Fruit fly (Drosophila melanogaster) whole organism, embryonic: ENCODE data around the gene Mics1.

Source experiments
- Atf6 ChIP-seq: fragments of 200-800 bp; sonication (Bioruptor generic); IDR thresholded peaks from 2 replicates; pipeline ENCODE4 v1.3.6; 2022; ENCODE audit warnings: missing biosample characterization, missing genetic modification characterization
- CG10321 ChIP-seq: fragments of 200-800 bp; sonication (Bioruptor generic); IDR thresholded peaks from 2 replicates; pipeline ENCODE4 v1.3.6; 2022; ENCODE audit warnings: missing biosample characterization, missing genetic modification characterization
- CG10366 ChIP-seq: fragments of 200-800 bp; sonication (Bioruptor generic); IDR thresholded peaks from 2 replicates; pipeline ENCODE4 v1.3.6; 2022; ENCODE audit warnings: missing biosample characterization, missing genetic modification characterization
- CG11695 ChIP-seq: fragments of 200-800 bp; sonication (Bioruptor generic); IDR thresholded peaks from 3 replicates; pipeline ENCODE4 v1.3.6; 2022; ENCODE audit warnings: missing biosample characterization, missing genetic modification characterization
- CG14014 ChIP-seq: fragments of 200-800 bp; sonication (Bioruptor generic); IDR thresholded peaks from 2 replicates; pipeline ENCODE4 v1.3.6; 2022; ENCODE audit warnings: missing biosample characterization, missing genetic modification characterization
- CG1603 ChIP-seq: fragments of 200-800 bp; sonication (Bioruptor generic); optimal IDR thresholded peaks from 2 replicates; lab custom pipeline; 2019; ENCODE audit warnings: missing biosample characterization, mild to moderate bottlenecking, missing genetic modification characterization, moderate library complexity
- CG18011 ChIP-seq: fragments of 200-800 bp; sonication (Bioruptor generic); optimal IDR thresholded peaks from 2 replicates; lab custom pipeline; 2017; ENCODE audit warnings: missing biosample characterization, missing genetic modification characterization, mild to moderate bottlenecking, moderate library complexity, missing genotype
- CG3995 ChIP-seq: fragments of 200-800 bp; sonication (Bioruptor generic); optimal IDR thresholded peaks from 3 replicates; lab custom pipeline; 2016; ENCODE audit warnings: missing biosample characterization, missing genetic modification characterization
- CG4282 ChIP-seq: fragments of 200-800 bp; sonication (Bioruptor generic); optimal IDR thresholded peaks from 2 replicates; lab custom pipeline; 2016; ENCODE audit warnings: missing biosample characterization, missing genetic modification characterization
- CG4328 ChIP-seq: fragments of 200-800 bp; sonication (Bioruptor generic); optimal IDR thresholded peaks from 3 replicates; lab custom pipeline; 2017; ENCODE audit warnings: missing biosample characterization, missing genetic modification reagents, missing genetic modification characterization
- CG4617 ChIP-seq: fragments of 200-800 bp; sonication (Bioruptor generic); optimal IDR thresholded peaks from 3 replicates; lab custom pipeline; 2016; ENCODE audit warnings: missing biosample characterization, missing genetic modification characterization, borderline replicate concordance
- CG4820 ChIP-seq: fragments of 200-800 bp; sonication (Bioruptor generic); optimal IDR thresholded peaks from 3 replicates; lab custom pipeline; 2016; ENCODE audit warnings: missing biosample characterization, missing genetic modification characterization
- CG7372 ChIP-seq: fragments of 200-800 bp; sonication (Bioruptor generic); IDR thresholded peaks from 2 replicates; pipeline ENCODE4 v1.3.6; 2022; ENCODE audit warnings: missing biosample characterization, missing genetic modification characterization
- CG7556 ChIP-seq: fragments of 200-800 bp; sonication (Bioruptor generic); optimal IDR thresholded peaks from 2 replicates; lab custom pipeline; 2017; ENCODE audit warnings: missing biosample characterization, mild to moderate bottlenecking, missing genetic modification characterization
- CG8290 ChIP-seq, 3 experiments: fragments of 200-800 bp; sonication (Bioruptor generic); optimal IDR thresholded peaks; 2 replicates each; lab custom pipeline; 2016 to 2019; ENCODE audit warnings: missing biosample characterization in 3 of 3, missing genetic modification characterization in 3 of 3, mild to moderate bottlenecking in 2 of 3, moderate library complexity in 1 of 3
- CG9932 ChIP-seq: fragments of 200-800 bp; sonication (Bioruptor generic); IDR thresholded peaks from 2 replicates; pipeline ENCODE4 v1.3.6; 2022; ENCODE audit warnings: missing biosample characterization, missing genetic modification characterization
- CrebB ChIP-seq: fragments of 200-800 bp; sonication (Bioruptor generic); optimal IDR thresholded peaks from 3 replicates; lab custom pipeline; 2018; ENCODE audit warnings: missing biosample characterization, mild to moderate bottlenecking, missing genetic modification characterization
- Dp ChIP-seq: fragments of 200-800 bp; sonication (Bioruptor generic); optimal IDR thresholded peaks from 2 replicates; lab custom pipeline; 2018; ENCODE audit warnings: missing biosample characterization, mild to moderate bottlenecking, missing genetic modification characterization, moderate library complexity
- Dref ChIP-seq: fragments of 200-800 bp; sonication (Bioruptor generic); IDR thresholded peaks from 2 replicates; pipeline ENCODE4 v1.3.6; 2022; ENCODE audit warnings: missing biosample characterization, missing genetic modification characterization
- E2f2 ChIP-seq: fragments of 200-800 bp; sonication (Bioruptor generic); IDR thresholded peaks from 2 replicates; pipeline ENCODE4 v1.3.6; 2022; ENCODE audit warnings: missing biosample characterization, missing genetic modification characterization
- Elba2 ChIP-seq: fragments of 200-800 bp; sonication (Bioruptor generic); optimal IDR thresholded peaks from 3 replicates; lab custom pipeline; 2016; ENCODE audit warnings: missing biosample characterization, missing genetic modification characterization
- Hmr ChIP-seq: fragments of 200-800 bp; sonication (Bioruptor generic); optimal IDR thresholded peaks from 3 replicates; lab custom pipeline; 2017; ENCODE audit warnings: mild to moderate bottlenecking, missing biosample characterization, missing genetic modification reagents, missing genetic modification characterization
- Hr51 ChIP-seq, 2 experiments: fragments of 200-800 bp; sonication (Bioruptor generic); optimal IDR thresholded peaks; 2 replicates in 1 of 2; 3 replicates in 1 of 2; lab custom pipeline; 2016 to 2018; ENCODE audit warnings: missing biosample characterization in 2 of 2, missing genetic modification characterization in 2 of 2, mild to moderate bottlenecking in 1 of 2, moderate library complexity in 1 of 2
- Med ChIP-seq: fragments of 200-800 bp; sonication (Bioruptor generic); peaks from one replicate; lab custom pipeline; 2016; ENCODE audit warnings: missing biosample characterization, missing genetic modification characterization, mild to moderate bottlenecking, inconsistent platforms, moderate library complexity
- Meics ChIP-seq: fragments of 200-800 bp; sonication (Bioruptor generic); optimal IDR thresholded peaks from 2 replicates; lab custom pipeline; 2017; ENCODE audit warnings: missing biosample characterization, mild to moderate bottlenecking, missing genetic modification characterization
- NFAT ChIP-seq: fragments of 200-800 bp; sonication (Bioruptor generic); IDR thresholded peaks from 2 replicates; pipeline ENCODE4 v1.3.6; 2022; ENCODE audit warnings: missing biosample characterization, missing genetic modification characterization
- Rfx ChIP-seq: fragments of 200-800 bp; sonication (Bioruptor generic); IDR thresholded peaks from 2 replicates; pipeline ENCODE4 v1.3.6; 2022; ENCODE audit warnings: missing biosample characterization, missing genetic modification characterization
- bcd ChIP-seq: fragments of 200-800 bp; sonication (Bioruptor generic); optimal IDR thresholded peaks from 2 replicates; lab custom pipeline; 2017; ENCODE audit warnings: missing biosample characterization, mild to moderate bottlenecking, missing genetic modification characterization
- chinmo ChIP-seq: fragments of 200-800 bp; sonication (Bioruptor generic); IDR thresholded peaks from 4 replicates; pipeline ENCODE4 v1.3.6; 2022; ENCODE audit warnings: missing biosample characterization, missing genetic modification characterization; ENCODE audit not compliant: partially characterized antibody
- ci ChIP-seq: fragments of 200-800 bp; sonication (Bioruptor generic); IDR thresholded peaks from 3 replicates; pipeline ENCODE4 v1.3.6; 2022; ENCODE audit warnings: missing biosample characterization, missing genetic modification characterization
- croc ChIP-seq: fragments of 200-800 bp; sonication (Bioruptor generic); conservative IDR thresholded peaks from 3 replicates; pipeline ENCODE4 v1.3.6; 2022; ENCODE audit warnings: missing biosample characterization, missing genetic modification characterization
- ems ChIP-seq: fragments of 200-800 bp; sonication (Bioruptor generic); optimal IDR thresholded peaks from 3 replicates; lab custom pipeline; 2016; ENCODE audit warnings: missing biosample characterization, missing genetic modification characterization
- eve ChIP-seq, 2 experiments: fragments of >200 bp; optimal IDR thresholded peaks; 2 replicates each; lab custom pipeline; 2017; ENCODE audit warnings: missing biosample characterization in 2 of 2, missing genetic modification characterization in 2 of 2
- fd3F ChIP-seq: fragments of 200-800 bp; sonication (Bioruptor generic); optimal IDR thresholded peaks from 2 replicates; lab custom pipeline; 2018; ENCODE audit warnings: missing biosample characterization, mild to moderate bottlenecking, missing genetic modification characterization, moderate library complexity
- fd64A ChIP-seq: fragments of 200-800 bp; sonication (Bioruptor generic); optimal IDR thresholded peaks from 3 replicates; lab custom pipeline; 2018; ENCODE audit warnings: missing biosample characterization, mild to moderate bottlenecking, missing genetic modification characterization
- gem ChIP-seq: fragments of 200-800 bp; sonication (Bioruptor generic); optimal IDR thresholded peaks from 2 replicates; lab custom pipeline; 2019; ENCODE audit warnings: missing biosample characterization, mild to moderate bottlenecking, missing genetic modification characterization, moderate library complexity
- gro ChIP-seq: fragments of 200-800 bp; sonication (Bioruptor generic); optimal IDR thresholded peaks from 2 replicates; lab custom pipeline; 2016; ENCODE audit warnings: missing biosample characterization, missing genetic modification characterization
- gt ChIP-seq: fragments of 200-800 bp; sonication (Bioruptor generic); IDR thresholded peaks from 2 replicates; pipeline ENCODE4 v1.3.6; 2022; ENCODE audit warnings: missing biosample characterization, missing genetic modification characterization
- hb ChIP-seq: fragments of 200-800 bp; sonication (Bioruptor generic); IDR thresholded peaks from 3 replicates; pipeline ENCODE4 v1.3.6; 2022; ENCODE audit warnings: missing biosample characterization, missing genetic modification characterization; ENCODE audit not compliant: partially characterized antibody
- knrl ChIP-seq: fragments of 200-800 bp; sonication (Bioruptor generic); IDR thresholded peaks from 3 replicates; pipeline ENCODE4 v1.3.6; 2022; ENCODE audit warnings: missing biosample characterization, missing genetic modification characterization; ENCODE audit not compliant: partially characterized antibody
- lab ChIP-seq: fragments of 200-800 bp; sonication (Bioruptor generic); optimal IDR thresholded peaks from 3 replicates; lab custom pipeline; 2017; ENCODE audit warnings: missing biosample characterization, missing genetic modification characterization, mild to moderate bottlenecking, moderate library complexity, missing genetic modification reagents
- lilli ChIP-seq: fragments of 200-800 bp; sonication (Bioruptor generic); optimal IDR thresholded peaks from 3 replicates; lab custom pipeline; 2016; ENCODE audit warnings: missing biosample characterization, missing genetic modification characterization
- lmd ChIP-seq: fragments of 200-800 bp; sonication (Bioruptor generic); IDR thresholded peaks from 2 replicates; pipeline ENCODE4 v1.3.6; 2022; ENCODE audit warnings: missing biosample characterization, missing genetic modification characterization
- nerfin-1 ChIP-seq: fragments of 200-800 bp; sonication (Bioruptor generic); optimal IDR thresholded peaks from 3 replicates; lab custom pipeline; 2019; ENCODE audit warnings: missing biosample characterization, mild to moderate bottlenecking, missing genetic modification characterization, moderate library complexity
- odd ChIP-seq: fragments of 200-800 bp; sonication (Bioruptor generic); optimal IDR thresholded peaks from 2 replicates; lab custom pipeline; 2017; ENCODE audit warnings: missing biosample characterization, mild to moderate bottlenecking, missing genetic modification characterization
- pzg ChIP-seq: fragments of 200-800 bp; sonication (Bioruptor generic); optimal IDR thresholded peaks from 3 replicates; lab custom pipeline; 2018; ENCODE audit warnings: missing biosample characterization, mild to moderate bottlenecking, missing genetic modification characterization, moderate library complexity
- ranshi ChIP-seq: fragments of 200-800 bp; sonication (Bioruptor generic); IDR thresholded peaks from 2 replicates; pipeline ENCODE4 v1.3.6; 2022; ENCODE audit warnings: missing biosample characterization, missing genetic modification characterization
- sens ChIP-seq: fragments of 200-800 bp; sonication (Bioruptor generic); peaks from one replicate; lab custom pipeline; 2016; ENCODE audit warnings: missing biosample characterization, missing genetic modification characterization
- usp ChIP-seq: fragments of >200 bp; optimal IDR thresholded peaks from 2 replicates; lab custom pipeline; 2017; ENCODE audit warnings: missing biosample characterization, missing genetic modification characterization
- vnd ChIP-seq: fragments of 200-800 bp; sonication (Bioruptor generic); IDR thresholded peaks from 3 replicates; pipeline ENCODE4 v1.3.6; 2022; ENCODE audit warnings: missing biosample characterization, missing genetic modification characterization; ENCODE audit not compliant: partially characterized antibody

Mics1 gene

dm6 chr3R:7492099-7492498 lies 10.1 kb downstream of the Mics1 start (continued):
- TF ChIP-seq hb (GFP tag; lab: Robert Waterston, UW): peak; percentile 71; the same call in 2 of the 3 replicates
- peak; percentile 47 for TF ChIP-seq lab (GFP tag; lab: Kevin White, UChicago)
- no peak for TF ChIP-seq Dp (GFP tag; lab: Kevin White, UChicago)
- TF ChIP-seq CG9932 (GFP tag; lab: Robert Waterston, UW): peak; percentile 41; the same call in 1 of the 2 replicates
- TF ChIP-seq CrebB: no peak
- no peak for TF ChIP-seq odd
- no peak for TF ChIP-seq CG4282 (GFP tag; lab: Kevin White, UChicago)
- no peak for TF ChIP-seq fd3F
- peak; percentile 18 for TF ChIP-seq CG4820 (GFP tag; lab: Kevin White, UChicago)
- TF ChIP-seq CG10366 (GFP tag; lab: Robert Waterston, UW): peak; percentile 26; the same call in 1 of the 2 replicates
- TF ChIP-seq CG7372: 0 out of 2 replicates have a peak, but pooled peaks have one; percentile 6
- peak; percentile 12 for TF ChIP-seq CG7556 (GFP tag; lab: Kevin White, UChicago)
- TF ChIP-seq Hr51 (GFP tag; optimal IDR thresholded peaks at IDR 0.05; lab: Kevin White, UChicago): peak in 1 of 2 experiments; percentile 40
- TF ChIP-seq croc (GFP tag; lab: Robert Waterston, UW): no peak
- TF ChIP-seq CG1603 (tag; lab: Kevin White, UChicago): peak; percentile 34
- TF ChIP-seq CG14014: peak; percentile 39; the same call in 1 of the 2 replicates
- peak; percentile 23 for TF ChIP-seq ems (GFP tag; lab: Kevin White, UChicago)
- TF ChIP-seq ranshi (GFP tag; lab: Robert Waterston, UW): no peak
- peak; percentile 46 for TF ChIP-seq Rfx
- TF ChIP-seq CG4328 (GFP tag; lab: Kevin White, UChicago): no peak
- TF ChIP-seq knrl (GFP tag; lab: Robert Waterston, UW): peak; percentile 33; the same call in 2 of the 3 replicates
- peak; percentile 83 for TF ChIP-seq Med
- TF ChIP-seq E2f2: 0 out of 2 replicates have a peak, but pooled peaks have one; percentile 8
- TF ChIP-seq gt (GFP tag; lab: Robert Waterston, UW): no peak
- no peak for TF ChIP-seq fd64A (GFP tag; lab: Kevin White, UChicago)
- TF ChIP-seq chinmo (GFP tag; lab: Robert Waterston, UW): peak; percentile 85; the same call in 2 of the 4 replicates
- TF ChIP-seq Meics (GFP tag; lab: Kevin White, UChicago): peak; percentile 26
- no peak for TF ChIP-seq CG8290 (GFP tag; optimal IDR thresholded peaks at IDR 0.05; lab: Kevin White, UChicago)
- TF ChIP-seq CG8290 (tag; optimal IDR thresholded peaks at IDR 0.05; lab: Kevin White, UChicago): peak in 1 of 2 experiments; percentile 60
- TF ChIP-seq Atf6 (GFP tag; lab: Robert Waterston, UW): 0 out of 2 replicates have a peak, but pooled peaks have one; percentile 39
- peak; percentile 47; the same call in 1 of the 3 replicates for TF ChIP-seq ci (GFP tag; lab: Robert Waterston, UW)
- TF ChIP-seq bcd: peak; percentile 9
- TF ChIP-seq vnd (GFP tag; lab: Robert Waterston, UW): peak; percentile 60; the same call in 2 of the 3 replicates
- TF ChIP-seq CG4617 (GFP tag; lab: Kevin White, UChicago): no peak
- TF ChIP-seq CG18011: peak; percentile 97
- peak; percentile 67 for TF ChIP-seq Dref
- peak; percentile 3 for TF ChIP-seq Hmr (GFP tag; lab: Kevin White, UChicago)
- TF ChIP-seq sens (GFP tag; lab: Kevin White, UChicago): peak; percentile 89
- no peak for TF ChIP-seq CG10321 (GFP tag; lab: Robert Waterston, UW)
- TF ChIP-seq CG3995 (GFP tag; lab: Kevin White, UChicago): no peak
- no peak for TF ChIP-seq CG11695 (GFP tag; lab: Robert Waterston, UW)
- no peak for TF ChIP-seq nerfin-1 (tag; lab: Kevin White, UChicago)
- TF ChIP-seq usp (GFP tag; lab: Kevin White, UChicago): no peak
- TF ChIP-seq lmd (GFP tag; lab: Robert Waterston, UW): no peak; the same call in 1 of the 2 replicates
- peak; percentile 53; the same call in 1 of the 2 replicates for TF ChIP-seq NFAT (GFP tag; lab: Robert Waterston, UW)
- peak; percentile 47 for TF ChIP-seq lilli
- peak; percentile 67 for TF ChIP-seq gro (GFP tag; lab: Kevin White, UChicago)
- peak; percentile 51 for TF ChIP-seq gem (tag; lab: Kevin White, UChicago)
- TF ChIP-seq pzg (GFP tag; lab: Kevin White, UChicago): peak; percentile 27
- TF ChIP-seq eve (GFP tag; optimal IDR thresholded peaks at IDR 0.05; lab: Kevin White, UChicago): no peak
- TF ChIP-seq Elba2: no peak
